Worm (Caenorhabditis elegans) whole organism, L4/young adult: ENCODE measurements around the gene B0281.1.

Experiments used
- W03F9.2 ChIP-seq: fragments of 150-350 bp; optimal IDR thresholded peaks from 2 replicates; lab custom pipeline; 2014; ENCODE audit warnings: missing biosample characterization, missing genetic modification characterization
- dao-5 ChIP-seq: sonication (generic microtip); optimal IDR thresholded peaks from 2 replicates; lab custom pipeline; 2016; ENCODE audit warnings: missing genotype, missing genetic modification characterization, moderate library complexity, missing compliant biosample characterization
- him-1 ChIP-seq: sonication (generic microtip); optimal IDR thresholded peaks from 2 replicates; lab custom pipeline; 2016; ENCODE audit warnings: missing genotype, missing genetic modification reagents, missing genetic modification characterization, missing compliant biosample characterization

The B0281.1 gene

ce11 chrII:2302330-2302729, 10.5 kb upstream of the B0281.1 start, which contains the start of gene B0281.6:
Gene B0281.6, minus strand, starts transcription at chrII:2302430.
- TF ChIP-seq W03F9.2 (tag; lab: Kevin White, UChicago) = no peak
- TF ChIP-seq him-1 (tag; lab: Kevin White, UChicago) = no peak
- no peak for TF ChIP-seq dao-5 (tag; lab: Kevin White, UChicago)

DNA sequence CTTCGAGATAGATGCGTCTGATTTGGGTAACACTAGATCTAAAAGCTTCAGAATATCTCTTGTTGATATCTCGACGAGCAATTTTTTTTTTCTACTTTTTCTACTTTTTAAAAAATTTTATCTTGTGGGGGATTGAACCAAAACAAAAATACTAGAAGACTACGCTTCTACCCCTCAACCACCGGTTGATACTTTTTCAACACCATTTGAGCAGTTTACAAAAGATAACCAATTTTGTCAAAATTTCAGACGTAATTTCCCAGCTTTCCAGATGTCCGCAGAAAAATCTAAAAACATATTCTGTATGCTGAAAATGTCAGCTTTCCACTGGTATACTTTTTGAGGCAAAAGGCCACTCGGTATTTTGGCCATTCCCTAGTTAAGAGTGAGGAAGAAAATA, 8.3 kb upstream of the B0281.1 start:
- TF ChIP-seq W03F9.2 (tag; lab: Kevin White, UChicago) (no peak), him-1 (tag; lab: Kevin White, UChicago) (no peak)

DNA sequence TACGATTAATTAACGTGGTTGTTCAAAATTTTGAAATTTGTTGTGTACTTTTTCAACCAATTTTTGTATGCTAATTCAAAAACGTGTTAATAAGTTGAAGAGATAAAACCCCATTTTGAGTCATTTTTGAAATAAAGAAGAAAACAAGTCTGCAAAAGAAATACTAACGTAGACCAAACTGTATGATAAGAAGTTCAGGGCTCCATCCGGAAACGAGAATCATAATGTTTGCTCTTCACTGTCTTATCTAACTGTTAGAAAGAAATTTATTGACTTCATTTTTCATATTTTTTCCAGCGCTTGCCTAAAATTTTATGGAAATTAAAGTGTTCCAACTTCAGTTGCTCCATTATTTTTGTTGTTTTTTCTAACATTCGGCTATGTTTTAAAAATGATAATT, 7.4 kb upstream of the B0281.1 start:
- no peak for TF ChIP-seq him-1 (tag; lab: Kevin White, UChicago)
- no peak for TF ChIP-seq W03F9.2 (tag; lab: Kevin White, UChicago)
- TF ChIP-seq dao-5 (tag; lab: Kevin White, UChicago) = no peak

- TF ChIP-seq him-1 (tag; lab: Kevin White, UChicago) (no peak), dao-5 (tag; lab: Kevin White, UChicago) (no peak), W03F9.2 (tag; lab: Kevin White, UChicago) (no peak)
These were observed 6.1 kb upstream of the B0281.1 start, which contains the start of gene B0281.3 for ce11 chrII:2306741-2307140. Gene B0281.3, plus strand, starts transcription at chrII:2307041.

DNA sequence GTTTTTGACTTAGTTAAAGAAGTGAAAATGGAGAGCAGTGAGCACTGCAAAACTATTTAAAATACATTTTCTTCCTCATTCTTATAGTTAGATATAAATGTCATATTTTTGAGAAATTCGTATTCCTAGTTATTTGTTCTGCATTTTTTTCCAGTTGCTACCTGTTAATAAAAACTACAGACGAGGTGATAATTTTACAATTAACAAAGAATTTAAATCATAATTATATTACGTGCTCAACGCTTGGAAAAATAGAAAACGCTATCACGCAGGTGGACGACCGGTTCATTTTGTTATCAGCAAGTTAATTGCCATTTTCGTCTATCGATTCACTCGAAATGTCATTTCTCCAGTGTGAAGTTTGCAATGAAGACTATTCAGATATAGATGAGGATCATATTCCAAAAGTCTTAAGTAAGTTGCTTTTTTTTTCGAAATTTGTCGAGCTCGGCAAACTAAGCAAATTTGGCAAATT, 5.1 kb downstream of the B0281.1 start, which contains the start of the genes ZK1240.5 and ZK1240.9:
Gene ZK1240.5 (minus strand): TSS at position 51 of the 475 bp plus-strand sequence.
Gene ZK1240.9 (plus strand): TSS at position 307 of the 475 bp plus-strand sequence.
- TF ChIP-seq dao-5 (tag; lab: Kevin White, UChicago) (no peak), him-1 (tag; lab: Kevin White, UChicago) (no peak), W03F9.2 (tag; lab: Kevin White, UChicago) (no peak)

- TF ChIP-seq dao-5 (tag; lab: Kevin White, UChicago) (no peak), W03F9.2 (tag; lab: Kevin White, UChicago) (no peak), him-1 (tag; lab: Kevin White, UChicago) (no peak)
These were observed 7.2 kb downstream of the B0281.1 start, which contains the start of gene ZK1240.3 for ce11 chrII:2320097-2320496. Gene ZK1240.3, plus strand, starts transcription at chrII:2320334.

ce11 chrII:2322857-2323518, 10.1 kb downstream of the B0281.1 start, which contains the start of the genes ZK1240.6 and ZK1240.2:
Gene ZK1240.6, minus strand, starts transcription at chrII:2322907.
Gene ZK1240.2, plus strand, starts transcription at chrII:2323376.
- TF ChIP-seq W03F9.2 (tag; lab: Kevin White, UChicago) (no peak), him-1 (tag; lab: Kevin White, UChicago) (no peak), dao-5 (tag; lab: Kevin White, UChicago) (no peak)

DNA sequence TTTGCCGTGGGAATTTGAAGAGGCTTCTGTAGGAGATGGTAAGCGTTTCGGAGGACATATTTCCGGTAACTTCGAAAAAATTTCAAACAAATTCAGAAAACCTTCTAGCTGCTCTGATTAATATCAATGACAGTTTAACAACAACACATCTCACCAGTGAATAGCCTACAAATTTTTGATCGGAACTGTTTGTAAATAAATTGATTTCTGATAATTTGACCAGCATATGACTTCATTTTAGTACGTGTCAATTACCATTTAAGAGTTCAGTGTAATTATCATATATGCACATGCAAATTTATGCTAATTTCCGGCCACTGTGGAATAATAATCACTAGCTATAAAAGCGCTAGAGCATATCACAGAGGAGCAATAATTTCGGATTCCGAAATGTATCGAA, 12.1 kb downstream of the B0281.1 start, which contains the start of gene ZK1240.11:
Gene ZK1240.11 (plus strand): TSS at position 301 of the 400 bp plus-strand sequence.
- no peak for TF ChIP-seq dao-5 (tag; lab: Kevin White, UChicago)
- TF ChIP-seq him-1 (tag; lab: Kevin White, UChicago) = no peak
- no peak for TF ChIP-seq W03F9.2 (tag; lab: Kevin White, UChicago)

DNA sequence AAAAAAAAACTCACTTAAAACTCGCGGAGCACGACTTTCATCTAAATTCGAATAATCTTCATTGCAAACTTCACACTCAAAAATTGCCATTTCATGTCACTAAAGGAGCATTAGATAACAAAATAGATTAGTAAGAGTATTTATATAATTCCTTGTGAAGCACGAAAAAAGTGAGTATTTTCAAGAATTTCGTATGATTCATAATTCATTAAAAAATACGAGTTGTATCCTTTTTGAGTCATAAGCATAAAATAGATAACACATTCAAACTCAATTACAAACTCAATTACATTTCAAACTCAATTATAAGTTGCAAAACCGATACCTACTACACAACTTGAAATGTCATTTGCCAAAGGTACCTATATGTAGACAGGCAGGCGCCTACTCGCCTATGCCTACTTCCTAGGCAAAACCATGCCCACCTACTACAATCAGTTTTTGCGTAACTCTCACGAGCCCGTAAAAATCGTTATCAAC, 16.1 kb downstream of the B0281.1 start, which contains the start of the genes ZK1240.8 and ZK1240.1:
Gene ZK1240.8 (minus strand): TSS at position 101 of the 480 bp plus-strand sequence.
Gene ZK1240.1 (plus strand): TSS at position 430 of the 480 bp plus-strand sequence.
- TF ChIP-seq him-1 (tag; lab: Kevin White, UChicago) (no peak), W03F9.2 (tag; lab: Kevin White, UChicago) (no peak), dao-5 (tag; lab: Kevin White, UChicago) (no peak)

DNA sequence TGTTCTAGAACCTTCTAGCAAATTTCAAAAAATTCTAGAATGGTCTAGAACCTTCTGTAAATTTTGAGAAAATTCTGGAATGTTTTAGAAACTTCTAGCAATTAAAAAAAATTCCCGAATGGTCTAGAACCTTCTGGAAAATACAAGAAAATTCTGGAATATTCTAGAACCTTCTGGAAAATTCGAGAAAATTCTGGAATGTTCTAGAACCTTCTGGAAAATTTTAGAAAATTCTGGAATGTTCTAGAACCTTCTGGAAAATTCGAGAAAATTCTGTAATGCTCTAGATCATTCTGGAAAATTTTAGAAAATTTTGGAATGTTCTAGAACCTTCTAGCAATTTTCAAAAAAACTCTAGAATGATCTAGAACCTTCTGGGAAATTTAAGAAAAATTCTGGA, 17.6 kb downstream of the B0281.1 start:
- no peak for TF ChIP-seq W03F9.2 (tag; lab: Kevin White, UChicago)
- TF ChIP-seq him-1 (tag; lab: Kevin White, UChicago) = no peak
- TF ChIP-seq dao-5 (tag; lab: Kevin White, UChicago) = no peak

ce11 chrII:2332220-2332619, 19.4 kb downstream of the B0281.1 start, which contains the start of gene F43C11.8:
Gene F43C11.8, plus strand, starts transcription at chrII:2332520.
- TF ChIP-seq dao-5 (tag; lab: Kevin White, UChicago) (no peak), him-1 (tag; lab: Kevin White, UChicago) (no peak)

DNA sequence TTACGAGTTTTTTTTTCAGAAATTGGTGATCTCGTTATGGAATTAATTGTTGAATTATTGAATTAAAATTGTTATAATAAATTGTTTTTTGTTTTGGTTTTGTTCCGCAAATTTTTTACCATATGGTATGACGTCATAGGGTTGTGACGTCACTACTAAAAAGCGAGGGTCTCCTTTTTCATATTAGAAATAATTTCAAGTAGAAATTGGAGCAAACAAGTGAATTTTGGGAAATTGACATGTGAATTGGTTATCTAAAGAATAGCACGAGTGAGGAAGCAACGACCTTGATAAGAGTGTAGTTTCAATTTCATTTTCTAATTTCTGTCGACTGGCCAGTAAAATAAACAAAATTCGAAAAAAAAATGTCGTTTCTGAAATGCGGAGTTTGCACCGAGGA, 22.7 kb downstream of the B0281.1 start, which contains the start of gene F43C11.7:
Gene F43C11.7 (plus strand): TSS at position 326 of the 400 bp plus-strand sequence.
- TF ChIP-seq W03F9.2 (tag; lab: Kevin White, UChicago) (no peak), him-1 (tag; lab: Kevin White, UChicago) (no peak), dao-5 (tag; lab: Kevin White, UChicago) (no peak)

DNA sequence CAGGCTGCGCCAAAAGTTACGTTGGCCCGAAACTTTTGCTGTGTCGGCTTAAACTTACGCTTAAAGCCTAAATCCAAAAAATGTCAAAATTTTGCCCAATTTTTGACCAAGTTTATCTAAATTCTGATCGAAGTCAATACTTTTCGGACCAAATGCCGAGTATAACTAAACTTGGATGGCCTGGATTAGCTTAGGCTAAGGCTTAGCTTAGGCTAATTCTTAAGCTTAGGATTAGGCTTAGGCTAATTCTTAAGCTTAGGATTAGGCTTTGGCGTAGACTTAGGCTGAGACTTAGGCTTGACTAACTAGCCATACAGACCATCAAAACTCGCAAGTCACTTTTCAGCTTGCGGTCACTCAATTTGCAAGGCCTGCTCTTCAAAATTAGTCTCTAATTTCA, 23.3 kb downstream of the B0281.1 start:
- TF ChIP-seq dao-5 (tag; lab: Kevin White, UChicago) (no peak), him-1 (tag; lab: Kevin White, UChicago) (no peak), W03F9.2 (tag; lab: Kevin White, UChicago) (no peak)
